Fruit fly (Drosophila melanogaster): Measurements from ENCODE around the gene ATP6AP2.

ATP6AP2 gene

DNA sequence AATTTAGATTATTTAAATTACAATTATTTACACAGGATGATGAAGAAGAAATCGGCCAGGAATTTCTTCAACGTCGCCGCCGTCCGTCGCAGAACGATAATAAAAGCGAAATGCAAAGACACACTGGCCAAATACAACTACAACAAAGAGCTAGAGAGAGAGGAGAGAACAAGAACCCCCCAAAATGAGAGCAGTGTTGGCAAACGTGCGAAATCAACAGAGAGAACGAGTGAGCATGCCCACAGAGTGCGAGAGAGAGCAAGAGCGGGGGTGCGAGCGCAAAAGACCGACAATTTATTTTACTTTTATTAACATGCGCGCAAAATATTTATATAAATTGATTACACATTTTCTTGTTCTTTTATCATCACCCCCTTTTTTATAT is 23.6 kb upstream of the ATP6AP2 start (continued):
- TF ChIP-seq CG10669 (GFP tag; optimal IDR thresholded peaks at IDR 0.05) = no peak
- no peak for TF ChIP-seq CG11902 (GFP tag; optimal IDR thresholded peaks at IDR 0.05)
- TF ChIP-seq acj6 (GFP tag; optimal IDR thresholded peaks at IDR 0.05) = no peak
- TF ChIP-seq achi (GFP tag; optimal IDR thresholded peaks at IDR 0.05) = no peak
- no peak for TF ChIP-seq CG8319 (GFP tag; optimal IDR thresholded peaks at IDR 0.05)
- peak; percentile 38 for TF ChIP-seq Met (GFP tag; optimal IDR thresholded peaks at IDR 0.05)
- no peak for TF ChIP-seq CG3032 (tag; optimal IDR thresholded peaks at IDR 0.05)
- TF ChIP-seq Ets21C (GFP tag; optimal IDR thresholded peaks at IDR 0.05) = no peak
- peak; percentile 35 for TF ChIP-seq lz (GFP tag; optimal IDR thresholded peaks at IDR 0.05)
- no peak for TF ChIP-seq CG32006 (GFP tag; optimal IDR thresholded peaks at IDR 0.05)
- no peak for TF ChIP-seq Hr4 (GFP tag; optimal IDR thresholded peaks at IDR 0.05)
- TF ChIP-seq CG16779 (tag; optimal IDR thresholded peaks at IDR 0.05) = no peak
- peak; percentile 19 for TF ChIP-seq OdsH (GFP tag; optimal IDR thresholded peaks at IDR 0.05)
- TF ChIP-seq Hr38 (GFP tag; optimal IDR thresholded peaks at IDR 0.05) = no peak
- peak; percentile 33 for TF ChIP-seq Eip75B (GFP tag; optimal IDR thresholded peaks at IDR 0.05)
- TF ChIP-seq net (GFP tag; optimal IDR thresholded peaks at IDR 0.05) = peak; percentile 25
- no peak for TF ChIP-seq Blimp-1 (GFP tag; optimal IDR thresholded peaks at IDR 0.05)
- no peak for TF ChIP-seq CG11762 (GFP tag; optimal IDR thresholded peaks at IDR 0.05; ENCODE audit: insufficient read depth)
- TF ChIP-seq esn (GFP tag; optimal IDR thresholded peaks at IDR 0.05) = peak; percentile 53
- no peak for TF ChIP-seq CG1621 (tag; optimal IDR thresholded peaks at IDR 0.05)
- no peak for TF ChIP-seq pdm3 (GFP tag; optimal IDR thresholded peaks at IDR 0.05)
- peak; percentile 46 for TF ChIP-seq vri (GFP tag; optimal IDR thresholded peaks at IDR 0.05)
- TF ChIP-seq fd85E (GFP tag; optimal IDR thresholded peaks at IDR 0.05) = peak; percentile 60
- TF ChIP-seq Gug (GFP tag; IDR thresholded peaks at IDR 0.05) = no peak
- TF ChIP-seq CG6276 (GFP tag; optimal IDR thresholded peaks at IDR 0.05) = no peak
- TF ChIP-seq CG4318 (GFP tag; optimal IDR thresholded peaks at IDR 0.05) = no peak
- no peak for TF ChIP-seq fd59A (GFP tag; optimal IDR thresholded peaks at IDR 0.05)
- peak; percentile 37 for TF ChIP-seq dsx (GFP tag; optimal IDR thresholded peaks at IDR 0.05; ENCODE audit: poor library complexity, severe bottlenecking)
- 0 out of 3 replicates have a peak, but pooled peaks have one; percentile 41 for TF ChIP-seq eg (GFP tag; IDR thresholded peaks at IDR 0.05)
- TF ChIP-seq spab (GFP tag; optimal IDR thresholded peaks at IDR 0.05) = no peak
- TF ChIP-seq salr (GFP tag; optimal IDR thresholded peaks at IDR 0.05) = no peak
- TF ChIP-seq CG6163 (GFP tag; IDR thresholded peaks at IDR 0.05) = peak; percentile 81
- no peak for TF ChIP-seq dac (GFP tag; optimal IDR thresholded peaks at IDR 0.05)
- peak; percentile 31 for TF ChIP-seq Eip78C (GFP tag)
- no peak for TF ChIP-seq CG11294 (GFP tag; IDR thresholded peaks at IDR 0.05)
- peak; percentile 81 for TF ChIP-seq svp (GFP tag)

DNA sequence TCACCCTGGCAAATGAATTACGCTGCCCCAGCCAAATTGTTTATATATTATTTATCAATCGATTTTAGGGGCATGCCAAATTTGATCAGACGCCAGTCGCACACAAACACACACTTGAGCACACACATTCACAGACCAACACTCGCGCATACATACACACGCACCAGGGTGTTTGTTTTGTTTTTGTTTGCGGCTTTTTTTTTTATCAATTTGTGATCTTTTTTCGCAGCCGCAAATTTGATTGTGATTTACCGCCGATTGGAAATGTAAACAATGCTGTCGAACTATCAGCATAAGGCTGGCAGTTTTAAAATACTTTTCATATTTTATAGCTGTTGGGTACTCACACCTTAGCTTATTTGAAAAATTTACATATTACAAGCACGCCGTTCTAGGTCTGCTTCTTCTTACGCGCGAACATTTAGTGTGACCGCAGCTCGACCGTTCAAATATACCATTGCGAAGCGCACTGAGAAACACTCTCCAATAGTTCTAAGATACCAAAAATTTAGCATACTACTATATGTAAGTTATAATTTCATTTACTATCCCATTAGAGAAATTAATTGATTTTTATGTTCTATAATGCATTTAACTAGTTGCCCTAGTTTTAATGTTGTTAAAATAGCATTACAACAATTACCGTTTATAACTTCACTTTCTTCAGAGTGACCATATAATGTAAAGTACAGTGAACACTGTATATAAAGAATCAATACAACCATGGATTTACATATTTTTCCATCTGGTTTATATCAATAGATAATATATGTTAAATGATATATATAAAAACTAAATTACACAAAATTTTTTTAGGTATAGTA is 23.0 kb upstream of the ATP6AP2 start, which contains the start of gene pum:
pum (minus strand) TSS at position 415 of the 824 bp plus-strand sequence.
- TF ChIP-seq CG4318 (GFP tag; optimal IDR thresholded peaks at IDR 0.05) = no peak
- peak; percentile 72 for TF ChIP-seq fkh (GFP tag; optimal IDR thresholded peaks at IDR 0.05)
- peak; percentile 83 for TF ChIP-seq CG6808 (GFP tag; optimal IDR thresholded peaks at IDR 0.05)
- peak; percentile 72 for TF ChIP-seq CG16779 (tag; optimal IDR thresholded peaks at IDR 0.05)
- TF ChIP-seq Smox (GFP tag; optimal IDR thresholded peaks at IDR 0.05) = peak; percentile 11
- peak; percentile 23 for TF ChIP-seq CG1621 (tag; optimal IDR thresholded peaks at IDR 0.05)
- no peak for TF ChIP-seq Hr39 (GFP tag; optimal IDR thresholded peaks at IDR 0.05)
- TF ChIP-seq CG34406 (GFP tag; optimal IDR thresholded peaks at IDR 0.05) = no peak
- TF ChIP-seq Blimp-1 (GFP tag; optimal IDR thresholded peaks at IDR 0.05) = no peak
- TF ChIP-seq salr (GFP tag; optimal IDR thresholded peaks at IDR 0.05) = peak in 1 of 2 experiments; percentile 10
- TF ChIP-seq cyc (GFP tag; optimal IDR thresholded peaks at IDR 0.05) = peak; percentile 22
- no peak for TF ChIP-seq Sox14 (GFP tag; optimal IDR thresholded peaks at IDR 0.05)
- TF ChIP-seq OdsH (GFP tag; optimal IDR thresholded peaks at IDR 0.05) = peak; percentile 14
- peak; percentile 14 for TF ChIP-seq net (GFP tag; optimal IDR thresholded peaks at IDR 0.05)
- TF ChIP-seq CG6854 (GFP tag; optimal IDR thresholded peaks at IDR 0.05) = peak; percentile 28
- peak; percentile 45; the same call in 1 of the 2 replicates for TF ChIP-seq CG15336 (GFP tag; IDR thresholded peaks at IDR 0.05)
- no peak for TF ChIP-seq Gug (GFP tag; IDR thresholded peaks at IDR 0.05)
- no peak for TF ChIP-seq Eip93F (GFP tag; optimal IDR thresholded peaks at IDR 0.05)
- TF ChIP-seq vri (GFP tag; optimal IDR thresholded peaks at IDR 0.05) = peak; percentile 26
- TF ChIP-seq CG32006 (GFP tag; optimal IDR thresholded peaks at IDR 0.05) = peak; percentile 25
- TF ChIP-seq CG11902 (GFP tag; optimal IDR thresholded peaks at IDR 0.05) = no peak
- no peak for TF ChIP-seq Sox15 (GFP tag; optimal IDR thresholded peaks at IDR 0.05)
- TF ChIP-seq fd59A (GFP tag; optimal IDR thresholded peaks at IDR 0.05) = no peak
- no peak for TF ChIP-seq fd85E (GFP tag; optimal IDR thresholded peaks at IDR 0.05)
- no peak for TF ChIP-seq spab (GFP tag; optimal IDR thresholded peaks at IDR 0.05)
- TF ChIP-seq acj6 (GFP tag; optimal IDR thresholded peaks at IDR 0.05) = no peak
- TF ChIP-seq dac (GFP tag; optimal IDR thresholded peaks at IDR 0.05) = no peak
- TF ChIP-seq eg (GFP tag; IDR thresholded peaks at IDR 0.05) = peak; percentile 58

Measured in whole organism, prepupa.